Fruit fly (Drosophila melanogaster): Measurements from ENCODE around the gene CG16734.

CG16734 gene

dm6 chr3R:9251543-9251942 lies 3.3 kb upstream of the CG16734 start, which contains the start of gene St2:
Gene St2, plus strand, starts transcription at chr3R:9251843.
- no peak for TF ChIP-seq Rel (GFP tag; optimal IDR thresholded peaks at IDR 0.05)
- peak; percentile 40 for TF ChIP-seq Rel (tag; optimal IDR thresholded peaks at IDR 0.05)
- TF ChIP-seq Hr83 (GFP tag; optimal IDR thresholded peaks at IDR 0.05; ENCODE audit: poor library complexity, severe bottlenecking) = no peak

DNA sequence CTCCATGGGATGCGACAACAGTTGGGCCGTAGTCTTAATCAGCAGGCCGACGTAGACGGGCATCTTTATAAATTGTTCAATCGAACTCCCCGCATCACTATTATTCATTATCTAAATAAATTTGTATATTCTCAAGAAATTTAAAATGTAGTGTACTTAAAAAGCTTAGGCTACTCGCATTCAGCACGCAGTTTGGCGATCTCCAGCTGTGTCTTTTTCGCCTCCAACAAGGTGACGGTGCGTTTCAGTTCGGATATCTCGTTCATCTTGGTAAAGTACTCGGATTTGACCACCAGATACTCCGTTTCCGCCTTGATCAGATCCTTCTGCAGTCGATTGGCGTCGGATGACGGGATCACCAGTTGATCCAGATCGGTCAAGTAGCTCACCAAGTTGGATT lies 2.8 kb downstream of the CG16734 start, which contains the start of gene CG16736:
Gene CG16736 (minus strand): TSS at position 101 of the 400 bp plus-strand sequence.
- TF ChIP-seq Vsx2 (GFP tag; optimal IDR thresholded peaks at IDR 0.05; ENCODE audit: partially characterized antibody) (no peak), N (GFP tag; optimal IDR thresholded peaks at IDR 0.05) (no peak), brk (GFP tag; optimal IDR thresholded peaks at IDR 0.05) (no peak), CG32264 (GFP tag; optimal IDR thresholded peaks at IDR 0.05) (no peak), Mio (GFP tag; optimal IDR thresholded peaks at IDR 0.05) (no peak), Dfd (GFP tag; optimal IDR thresholded peaks at IDR 0.05) (no peak)

dm6 chr3R:9258252-9259225 lies 3.7 kb downstream of the CG16734 start, which contains the start of the genes Ibf2 and Ibf1:
Gene Ibf2, minus strand, starts transcription at chr3R:9258501.
Gene Ibf1, plus strand, starts transcription at chr3R:9258964.
- TF ChIP-seq woc (GFP tag; optimal IDR thresholded peaks at IDR 0.05) (peak; percentile 21), brk (GFP tag; optimal IDR thresholded peaks at IDR 0.05) (no peak)

- TF ChIP-seq OdsH (GFP tag; optimal IDR thresholded peaks at IDR 0.05) (peak; percentile 40), Sp1 (GFP tag; optimal IDR thresholded peaks at IDR 0.05) (peak; percentile 63), HLH106 (tag; optimal IDR thresholded peaks at IDR 0.05) (peak; percentile 69), Hnf4 (GFP tag; optimal IDR thresholded peaks at IDR 0.05) (peak; percentile 68), Rel (GFP tag; optimal IDR thresholded peaks at IDR 0.05) (no peak), Rel (tag; optimal IDR thresholded peaks at IDR 0.05) (peak; percentile 61), Jra (GFP tag; optimal IDR thresholded peaks at IDR 0.05) (peak; percentile 28), Hr83 (GFP tag; optimal IDR thresholded peaks at IDR 0.05; ENCODE audit: poor library complexity, severe bottlenecking) (peak; percentile 57), Dif (GFP tag; optimal IDR thresholded peaks at IDR 0.05; ENCODE audit: partially characterized antibody) (peak; percentile 3), CG9705 (GFP tag; optimal IDR thresholded peaks at IDR 0.05) (peak; percentile 20), sv (GFP tag; optimal IDR thresholded peaks at IDR 0.05) (peak; percentile 33), dmrt93B (GFP tag; optimal IDR thresholded peaks at IDR 0.05) (no peak), dsf (GFP tag; optimal IDR thresholded peaks at IDR 0.05; ENCODE audit: borderline replicate concordance) (no peak), lola (GFP tag; optimal IDR thresholded peaks at IDR 0.05) (no peak), psq (GFP tag; optimal IDR thresholded peaks at IDR 0.05) (peak; percentile 19), Abd-B (GFP tag; optimal IDR thresholded peaks at IDR 0.05) (no peak)
These were observed 5.6 kb downstream of the CG16734 start, which contains the start of gene ATP6AP2 for dm6 chr3R:9260421-9260973. Gene ATP6AP2, plus strand, starts transcription at chr3R:9260638.

DNA sequence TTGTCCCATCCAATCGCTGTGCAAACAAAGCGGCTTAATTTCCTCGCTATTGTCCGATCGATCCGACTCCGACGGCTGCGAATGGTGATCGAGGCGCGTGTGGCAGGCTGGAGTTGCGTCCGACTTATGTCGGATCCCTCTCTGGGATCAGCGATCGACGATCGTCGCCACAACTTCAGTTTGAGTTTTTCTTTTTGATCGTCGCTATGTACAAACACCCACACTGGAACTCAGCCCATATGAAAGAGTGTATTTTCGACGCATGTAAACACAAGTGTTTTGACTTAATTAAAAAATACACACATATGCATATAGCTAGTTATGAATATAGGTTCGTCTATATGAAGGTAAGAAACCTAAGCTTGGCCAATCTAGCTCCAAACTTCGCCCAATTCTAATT lies 9.2 kb downstream of the CG16734 start, which contains the start of gene sage:
Gene sage (minus strand): TSS at position 101 of the 400 bp plus-strand sequence.
- TF ChIP-seq brk (GFP tag; optimal IDR thresholded peaks at IDR 0.05) (no peak), Hnf4 (GFP tag; optimal IDR thresholded peaks at IDR 0.05) (no peak), Rel (GFP tag; optimal IDR thresholded peaks at IDR 0.05) (no peak), Rel (tag; optimal IDR thresholded peaks at IDR 0.05) (no peak), OdsH (GFP tag; optimal IDR thresholded peaks at IDR 0.05) (no peak), ey (GFP tag; optimal IDR thresholded peaks at IDR 0.05) (no peak), GATAd (GFP tag; optimal IDR thresholded peaks at IDR 0.05) (no peak), dl (GFP tag; optimal IDR thresholded peaks at IDR 0.05; ENCODE audit: insufficient read depth in 1 of 2, partially characterized antibody in 2 of 2) (no peak), Dif (GFP tag; optimal IDR thresholded peaks at IDR 0.05; ENCODE audit: partially characterized antibody) (no peak), Myc (optimal IDR thresholded peaks at IDR 0.05) (no peak), pan (optimal IDR thresholded peaks at IDR 0.05) (no peak), N (GFP tag; optimal IDR thresholded peaks at IDR 0.05) (no peak), dsf (GFP tag; optimal IDR thresholded peaks at IDR 0.05; ENCODE audit: borderline replicate concordance) (no peak), jim (GFP tag; optimal IDR thresholded peaks at IDR 0.05) (no peak), dmrt93B (GFP tag; optimal IDR thresholded peaks at IDR 0.05) (no peak), CG32264 (GFP tag; optimal IDR thresholded peaks at IDR 0.05) (no peak), Hr83 (GFP tag; optimal IDR thresholded peaks at IDR 0.05; ENCODE audit: poor library complexity, severe bottlenecking) (no peak), woc (GFP tag; optimal IDR thresholded peaks at IDR 0.05) (no peak), Vsx2 (GFP tag; optimal IDR thresholded peaks at IDR 0.05; ENCODE audit: partially characterized antibody) (no peak), CrebA (GFP tag; optimal IDR thresholded peaks at IDR 0.05; ENCODE audit: borderline replicate concordance) (no peak), fru (GFP tag; optimal IDR thresholded peaks at IDR 0.05) (no peak)
